Worm (Caenorhabditis elegans) whole organism, midembryonic: ENCODE results near the gene pdi-2.

ENCODE experiments used
- T22C8.4 ChIP-seq: fragments of 200-800 bp; sonication (Bioruptor generic); IDR thresholded peaks from 2 replicates; pipeline ENCODE4 v1.3.6; 2022; ENCODE audit warnings: missing genetic modification characterization, missing compliant biosample characterization
- flt-1 ChIP-seq: fragments of 200-800 bp; sonication (Bioruptor generic); IDR thresholded peaks from 2 replicates; pipeline ENCODE4 v1.3.6; 2022; ENCODE audit warnings: missing genetic modification characterization, missing compliant biosample characterization
- klf-2 ChIP-seq: fragments of 200-800 bp; sonication (Bioruptor generic); conservative IDR thresholded peaks from 2 replicates; pipeline ENCODE4 v1.3.6; 2022; ENCODE audit warnings: missing genetic modification reagents, missing genetic modification characterization, missing compliant biosample characterization
- med-1 ChIP-seq: sonication (generic microtip); optimal IDR thresholded peaks from 2 replicates; lab custom pipeline; 2017; ENCODE audit warnings: missing genetic modification characterization, mild to moderate bottlenecking, missing compliant biosample characterization, antibody characterized with exemption, missing genetic modification reagents; ENCODE audit not compliant: insufficient read depth
- ref-1 ChIP-seq: fragments of 200-800 bp; sonication (Bioruptor generic); conservative IDR thresholded peaks from 2 replicates; pipeline ENCODE4 v1.3.6; 2022; ENCODE audit warnings: missing genetic modification reagents, missing genetic modification characterization, missing compliant biosample characterization
- tab-1 ChIP-seq: fragments of 200-800 bp; sonication (Bioruptor generic); IDR thresholded peaks from 2 replicates; pipeline ENCODE4 v1.3.6; 2022; ENCODE audit warnings: missing genetic modification characterization, missing compliant biosample characterization
- ztf-23 ChIP-seq: fragments of 200-800 bp; sonication (Bioruptor generic); IDR thresholded peaks from 2 replicates; pipeline ENCODE4 v1.3.6; 2022; ENCODE audit warnings: missing genetic modification reagents, missing genetic modification characterization, missing compliant biosample characterization

DNA sequence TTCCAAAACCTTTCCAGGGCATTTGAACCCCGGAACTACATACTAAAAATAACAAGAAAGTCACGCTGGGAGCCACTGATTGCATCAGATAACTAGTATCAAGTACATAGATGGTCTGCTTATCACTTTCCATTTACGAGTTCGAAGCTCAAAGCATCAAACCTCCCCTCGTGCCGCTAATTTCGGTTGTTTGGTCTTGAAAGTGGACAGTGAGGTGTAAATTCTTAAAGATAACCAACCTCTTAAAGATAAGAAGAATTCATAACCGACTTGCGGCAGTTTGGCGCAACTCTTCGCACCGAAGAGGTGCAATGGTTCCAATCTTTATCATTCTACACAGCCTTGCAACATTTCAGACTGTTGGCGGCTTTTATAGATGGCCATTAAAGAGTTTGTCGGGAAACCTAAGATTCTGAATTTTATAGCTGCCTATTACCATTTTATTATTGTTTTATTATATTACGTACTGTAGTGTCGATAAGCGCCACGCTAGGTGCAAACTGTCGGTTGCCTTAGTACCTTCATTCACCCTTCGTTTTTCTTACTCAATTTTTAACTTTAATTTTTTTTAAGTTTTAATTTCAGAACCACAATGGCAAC lies 40.9 kb downstream of the pdi-2 start, which contains the start of gene amt-4:
- TF ChIP-seq klf-2 (GFP tag; lab: Robert Waterston, UW) = no peak
- no peak for TF ChIP-seq ztf-23 (GFP tag; lab: Robert Waterston, UW)
- no peak for TF ChIP-seq flt-1
- no peak for TF ChIP-seq tab-1 (GFP tag; lab: Robert Waterston, UW)
- no peak for TF ChIP-seq ref-1
- no peak for TF ChIP-seq med-1 (GFP tag; lab: Kevin White, UChicago)
- no peak for TF ChIP-seq T22C8.4 (GFP tag; lab: Robert Waterston, UW)
